Worm (Caenorhabditis elegans) whole organism, L4 larva: ENCODE results near the gene C25H3.1.

Experiments
- R02D3.7 ChIP-seq: fragments of 150-350 bp; sonication (generic microtip); optimal IDR thresholded peaks from 3 replicates; lab custom pipeline; 2014; ENCODE audit warnings: missing biosample characterization, missing genetic modification characterization
- Y48G9A.11 ChIP-seq: fragments of 200-800 bp; sonication (Bioruptor generic); IDR thresholded peaks from 2 replicates; pipeline ENCODE4 v1.3.6; 2022; ENCODE audit warnings: missing genetic modification reagents, missing genetic modification characterization, missing compliant biosample characterization
- ZK337.2 ChIP-seq: fragments of 200-800 bp; sonication (Bioruptor generic); IDR thresholded peaks from 2 replicates; pipeline ENCODE4 v1.3.6; 2022; ENCODE audit warnings: missing genetic modification reagents, missing genetic modification characterization, missing compliant biosample characterization
- ZK546.5 ChIP-seq, 2 experiments: sonication (generic microtip); optimal IDR thresholded peaks; 2 replicates each; lab custom pipeline; 2017; ENCODE audit warnings: missing biosample characterization in 2 of 2, missing genetic modification characterization in 2 of 2
- aha-1 ChIP-seq: fragments of 150-350 bp; peaks from one replicate; lab custom pipeline; 2014; ENCODE audit warnings: missing biosample characterization, missing genetic modification characterization
- aly-2 ChIP-seq: sonication (generic microtip); optimal IDR thresholded peaks from 2 replicates; lab custom pipeline; 2018; ENCODE audit warnings: missing biosample characterization, missing genetic modification characterization
- ama-1 ChIP-seq: fragments of 150-350 bp; optimal IDR thresholded peaks from 2 replicates; lab custom pipeline; 2014; ENCODE audit warnings: inconsistent platforms, mixed read lengths
- attf-4 ChIP-seq: sonication (generic microtip); optimal IDR thresholded peaks from 3 replicates; lab custom pipeline; 2017; ENCODE audit warnings: missing biosample characterization, missing genetic modification characterization
- ceh-28 ChIP-seq: fragments of 150-350 bp; optimal IDR thresholded peaks from 2 replicates; lab custom pipeline; 2014; ENCODE audit warnings: missing biosample characterization, missing genetic modification reagents, missing genetic modification characterization
- ctbp-1 ChIP-seq: fragments of 200-800 bp; sonication (Bioruptor generic); IDR thresholded peaks from 2 replicates; pipeline ENCODE4 v1.3.6; 2022; ENCODE audit warnings: missing genetic modification reagents, missing genetic modification characterization, missing compliant biosample characterization
- daf-8 ChIP-seq: fragments of 200-800 bp; sonication (Bioruptor generic); IDR thresholded peaks from 2 replicates; pipeline ENCODE4 v1.3.6; 2022; ENCODE audit warnings: missing genetic modification characterization, missing compliant biosample characterization
- egl-43 ChIP-seq: fragments of 200-800 bp; sonication (Bioruptor generic); IDR thresholded peaks from 2 replicates; pipeline ENCODE4 v1.3.6; 2022; ENCODE audit warnings: missing genetic modification reagents, missing genetic modification characterization, missing compliant biosample characterization
- hlh-11 ChIP-seq: fragments of 200-800 bp; sonication (Bioruptor generic); optimal IDR thresholded peaks from 2 replicates; lab custom pipeline; 2018; ENCODE audit warnings: mild to moderate bottlenecking, missing genetic modification characterization, missing compliant biosample characterization
- lim-7 ChIP-seq: fragments of 200-800 bp; sonication (Bioruptor generic); IDR thresholded peaks from 2 replicates; pipeline ENCODE4 v1.3.6; 2022; ENCODE audit warnings: missing genetic modification characterization, missing compliant biosample characterization
- lin-13 ChIP-seq: fragments of 150-350 bp; optimal IDR thresholded peaks from 2 replicates; lab custom pipeline; 2014; ENCODE audit warnings: missing biosample characterization, missing genetic modification reagents, missing genetic modification characterization
- lin-15B ChIP-seq: fragments of 150-350 bp; sonication (generic microtip); optimal IDR thresholded peaks from 3 replicates; lab custom pipeline; 2014; ENCODE audit warnings: missing biosample characterization, missing genetic modification characterization
- lin-39 ChIP-seq: fragments of 150-350 bp; optimal IDR thresholded peaks from 2 replicates; lab custom pipeline; 2014; ENCODE audit warnings: missing biosample characterization, missing genetic modification reagents, missing genetic modification characterization
- lir-3 ChIP-seq: sonication (generic microtip); optimal IDR thresholded peaks from 2 replicates; lab custom pipeline; 2016; ENCODE audit warnings: mild to moderate bottlenecking, missing genetic modification characterization, missing compliant biosample characterization
- madf-5 ChIP-seq, 2 experiments: fragments of 200-800 bp; sonication (Bioruptor generic); IDR thresholded peaks; 2 replicates each; pipeline ENCODE4 v1.3.6; 2022; ENCODE audit warnings: missing compliant biosample characterization in 2 of 2, missing genetic modification characterization in 2 of 2
- mdt-29 ChIP-seq: fragments of 200-800 bp; sonication (Bioruptor generic); IDR thresholded peaks from 2 replicates; pipeline ENCODE4 v1.3.6; 2022; ENCODE audit warnings: missing genetic modification reagents, missing genetic modification characterization, missing compliant biosample characterization
- mes-2 ChIP-seq: sonication (generic microtip); optimal IDR thresholded peaks from 2 replicates; lab custom pipeline; 2016; ENCODE audit warnings: missing genotype, mild to moderate bottlenecking, missing genetic modification characterization, missing compliant biosample characterization; ENCODE audit not compliant: poor library complexity, severe bottlenecking
- mxl-2 ChIP-seq: fragments of 200-800 bp; sonication (Bioruptor generic); conservative IDR thresholded peaks from 2 replicates; pipeline ENCODE4 v1.3.6; 2022; ENCODE audit warnings: missing genetic modification reagents, missing genetic modification characterization, missing compliant biosample characterization
- nhr-102 ChIP-seq: sonication (generic microtip); optimal IDR thresholded peaks from 2 replicates; lab custom pipeline; 2016; ENCODE audit warnings: mild to moderate bottlenecking, missing genetic modification characterization, moderate library complexity, missing compliant biosample characterization
- nhr-11 ChIP-seq: fragments of 150-350 bp; optimal IDR thresholded peaks from 2 replicates; lab custom pipeline; 2014; ENCODE audit warnings: missing biosample characterization, missing genetic modification characterization
- nhr-41 ChIP-seq: fragments of 200-800 bp; sonication (Bioruptor generic); IDR thresholded peaks from 2 replicates; pipeline ENCODE4 v1.3.6; 2022; ENCODE audit warnings: missing genetic modification reagents, missing genetic modification characterization, missing compliant biosample characterization
- php-3 ChIP-seq: fragments of 200-800 bp; sonication (Bioruptor generic); IDR thresholded peaks from 2 replicates; pipeline ENCODE4 v1.3.6; 2022; ENCODE audit warnings: missing genetic modification reagents, missing genetic modification characterization, missing compliant biosample characterization
- rbr-2 ChIP-seq: sonication (generic microtip); optimal IDR thresholded peaks from 2 replicates; lab custom pipeline; 2016; ENCODE audit warnings: missing genotype, missing genetic modification characterization, missing compliant biosample characterization
- set-16 ChIP-seq: fragments of 200-800 bp; sonication (Bioruptor generic); IDR thresholded peaks from 2 replicates; pipeline ENCODE4 v1.3.6; 2022; ENCODE audit warnings: missing genetic modification reagents, missing genetic modification characterization, missing compliant biosample characterization
- snpc-4 ChIP-seq: fragments of 150-350 bp; optimal IDR thresholded peaks from 2 replicates; lab custom pipeline; 2014; ENCODE audit warnings: missing biosample characterization, missing genetic modification characterization
- unc-62 ChIP-seq, 3 experiments: fragments of 150-350 bp in 1 of 3; sonication (generic microtip); optimal IDR thresholded peaks in 2 of 3; peaks in 1 of 3; 1 replicate in 1 of 3; 2 replicates in 2 of 3; lab custom pipeline; 2014 to 2017; ENCODE audit warnings: missing biosample characterization in 3 of 3, missing genetic modification characterization in 3 of 3, missing genetic modification reagents in 3 of 3, missing genotype in 1 of 3
- vab-7 ChIP-seq: fragments of 200-800 bp; sonication (Bioruptor generic); IDR thresholded peaks from 2 replicates; pipeline ENCODE4 v1.3.6; 2022; ENCODE audit warnings: missing genetic modification reagents, missing genetic modification characterization, missing compliant biosample characterization
- zag-1 ChIP-seq: fragments of 150-350 bp; optimal IDR thresholded peaks from 2 replicates; lab custom pipeline; 2014; ENCODE audit warnings: missing biosample characterization, missing genetic modification characterization

Gene C25H3.1

ce11 chrII:5651426-5651825, 47.4 kb upstream of the C25H3.1 start:
- TF ChIP-seq aly-2 (tag; lab: Kevin White, UChicago), result no peak
- TF ChIP-seq set-16, result peak; percentile 86

- no peak for TF ChIP-seq zag-1 (tag; lab: Kevin White, UChicago)
- TF ChIP-seq mxl-2, result no peak
Observed at ce11 chrII:5652334-5652733, 46.5 kb upstream of the C25H3.1 start, which contains the start of gene bli-2. TSS of gene bli-2 (minus strand) at chrII:5652434.

DNA sequence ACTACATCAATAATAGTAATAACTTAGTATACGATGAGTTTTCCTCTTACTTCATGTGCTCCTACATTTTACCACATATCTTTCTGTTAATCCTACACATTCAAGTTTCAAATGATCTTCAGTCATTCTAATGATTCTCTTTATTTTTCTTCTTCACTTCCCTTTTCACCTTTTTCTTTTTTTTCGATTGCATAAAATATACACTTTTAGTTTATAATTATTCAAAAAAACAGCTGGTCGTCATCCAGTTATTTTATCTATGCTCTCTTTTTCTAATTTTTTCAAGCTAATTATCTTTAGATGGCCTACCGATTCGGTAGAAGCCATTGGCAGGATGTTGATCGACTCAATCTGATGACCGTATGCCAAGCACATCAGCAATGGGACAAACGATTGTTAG, 44.7 kb upstream of the C25H3.1 start, which contains the start of gene F59E12.1:
Gene F59E12.1, plus strand, starts transcription at position 301 of the 400 bp plus-strand sequence.
- no peak for TF ChIP-seq nhr-102
- no peak for TF ChIP-seq lin-15B (tag; lab: Kevin White, UChicago)
- TF ChIP-seq lim-7 (GFP tag; lab: Robert Waterston, UW), result no peak
- TF ChIP-seq Y48G9A.11 (GFP tag; lab: Robert Waterston, UW), result no peak
- TF ChIP-seq ama-1, result no peak
- TF ChIP-seq php-3 (GFP tag; lab: Robert Waterston, UW), result no peak
- no peak for TF ChIP-seq unc-62 (GFP tag; optimal IDR thresholded peaks at IDR 0.05 in 1 of 2; lab: Kevin White, UChicago)
- TF ChIP-seq unc-62 (tag; optimal IDR thresholded peaks at IDR 0.05; lab: Kevin White, UChicago), result no peak
- no peak for TF ChIP-seq ZK337.2 (GFP tag; lab: Robert Waterston, UW)
- TF ChIP-seq rbr-2 (tag; lab: Kevin White, UChicago), result no peak
- no peak for TF ChIP-seq madf-5 (GFP tag; IDR thresholded peaks at IDR 0.05; lab: Robert Waterston, UW)
- no peak for TF ChIP-seq R02D3.7 (tag; lab: Kevin White, UChicago)

ce11 chrII:5659675-5660074, 39.2 kb upstream of the C25H3.1 start, which contains the start of gene fut-3:
TSS of gene fut-3 (minus strand) at chrII:5659775.
- TF ChIP-seq nhr-11 (tag; lab: Kevin White, UChicago) (no peak), ceh-28 (tag; lab: Kevin White, UChicago) (no peak), lir-3 (tag; lab: Kevin White, UChicago) (no peak), Y48G9A.11 (GFP tag; lab: Robert Waterston, UW) (no peak), php-3 (GFP tag; lab: Robert Waterston, UW) (no peak), snpc-4 (tag; lab: Kevin White, UChicago) (no peak), mes-2 (tag; lab: Kevin White, UChicago) (no peak), hlh-11 (tag; lab: Kevin White, UChicago) (no peak), lin-39 (tag; lab: Kevin White, UChicago) (no peak), mdt-29 (no peak), vab-7 (no peak), egl-43 (GFP tag; lab: Robert Waterston, UW) (no peak), R02D3.7 (tag; lab: Kevin White, UChicago) (no peak), lim-7 (GFP tag; lab: Robert Waterston, UW) (no peak), nhr-41 (GFP tag; lab: Robert Waterston, UW) (no peak), ZK546.5 (tag; optimal IDR thresholded peaks at IDR 0.05; lab: Kevin White, UChicago) (no peak), lin-13 (GFP tag; lab: Kevin White, UChicago) (no peak), ctbp-1 (GFP tag; lab: Robert Waterston, UW) (no peak)

DNA sequence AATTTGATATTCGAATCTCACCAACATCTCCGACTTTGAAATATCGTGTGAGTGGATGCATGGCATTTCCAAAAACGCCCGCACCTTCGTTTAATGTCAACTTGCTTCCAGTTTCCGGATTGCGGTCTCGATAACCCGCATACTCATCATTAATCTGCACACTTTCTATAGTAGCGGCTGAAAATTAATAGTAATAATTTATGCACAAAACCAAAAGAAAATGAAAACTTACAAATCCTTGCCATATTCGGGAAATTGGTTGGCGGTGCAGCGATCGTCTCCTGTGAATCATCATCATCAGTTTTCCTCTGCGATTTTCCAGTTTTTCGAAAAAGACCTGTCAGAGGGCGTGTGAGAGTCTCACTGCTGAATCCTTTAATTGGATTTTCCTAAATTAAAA, 38.7 kb upstream of the C25H3.1 start:
- TF ChIP-seq daf-8 (GFP tag; lab: Robert Waterston, UW) (no peak), aha-1 (tag; lab: Kevin White, UChicago) (peak; percentile 96), attf-4 (tag; lab: Kevin White, UChicago) (no peak)
